Fruit fly (Drosophila melanogaster) whole organism, embryonic: Measurements from ENCODE around the gene CG43094.
A peak's percentile ranks its signal among the peaks of the same experiment; 100 is the strongest.

ENCODE experiments used
- Adf1 ChIP-seq: fragments of 200-800 bp; sonication (Bioruptor generic); IDR thresholded peaks from 2 replicates; pipeline ENCODE4 v1.3.6; 2022; ENCODE audit warnings: missing biosample characterization, missing genetic modification characterization
- BEAF-32 ChIP-seq: fragments of 200-800 bp; sonication (Bioruptor generic); optimal IDR thresholded peaks from 3 replicates; lab custom pipeline; 2017; ENCODE audit warnings: missing biosample characterization, missing genetic modification characterization, mild to moderate bottlenecking, moderate library complexity, missing genetic modification reagents
- Bgb ChIP-seq: fragments of 200-800 bp; sonication (Bioruptor generic); IDR thresholded peaks from 2 replicates; pipeline ENCODE4 v1.3.6; 2022; ENCODE audit warnings: missing biosample characterization, missing genetic modification characterization; ENCODE audit not compliant: partially characterized antibody
- CG11093 ChIP-seq: fragments of 200-800 bp; sonication (Bioruptor generic); IDR thresholded peaks from 3 replicates; pipeline ENCODE4 v1.3.6; 2022; ENCODE audit warnings: missing biosample characterization, missing genetic modification characterization
- CG11696 ChIP-seq: fragments of 200-800 bp; sonication (Bioruptor generic); IDR thresholded peaks from 2 replicates; pipeline ENCODE4 v1.3.6; 2022; ENCODE audit warnings: missing biosample characterization, missing genetic modification characterization
- CG13287 ChIP-seq: fragments of 200-800 bp; sonication (Bioruptor generic); IDR thresholded peaks from 2 replicates; pipeline ENCODE4 v1.3.6; 2022; ENCODE audit warnings: missing biosample characterization, missing genetic modification characterization; ENCODE audit not compliant: partially characterized antibody
- CG13894 ChIP-seq: fragments of 200-800 bp; sonication (Bioruptor generic); optimal IDR thresholded peaks from 3 replicates; lab custom pipeline; 2018; ENCODE audit warnings: missing biosample characterization, mild to moderate bottlenecking, missing genetic modification characterization, moderate library complexity
- CG14014 ChIP-seq: fragments of 200-800 bp; sonication (Bioruptor generic); IDR thresholded peaks from 2 replicates; pipeline ENCODE4 v1.3.6; 2022; ENCODE audit warnings: missing biosample characterization, missing genetic modification characterization
- CG14441 ChIP-seq: fragments of 200-800 bp; sonication (Bioruptor generic); IDR thresholded peaks from 2 replicates; pipeline ENCODE4 v1.3.6; 2022; ENCODE audit warnings: missing biosample characterization, missing genetic modification characterization
- CG15073 ChIP-seq: fragments of 200-800 bp; sonication (Bioruptor generic); optimal IDR thresholded peaks from 2 replicates; lab custom pipeline; 2016; ENCODE audit warnings: missing biosample characterization, missing genetic modification characterization
- CG15696 ChIP-seq: fragments of 200-800 bp; sonication (Bioruptor generic); optimal IDR thresholded peaks from 2 replicates; lab custom pipeline; 2019; ENCODE audit warnings: missing biosample characterization, mild to moderate bottlenecking, missing genetic modification characterization, moderate library complexity
- CG17328 ChIP-seq: fragments of 200-800 bp; sonication (Bioruptor generic); IDR thresholded peaks from 2 replicates; pipeline ENCODE4 v1.3.6; 2022; ENCODE audit warnings: missing biosample characterization, missing genetic modification characterization
- CG18476 ChIP-seq: fragments of 200-800 bp; sonication (Bioruptor generic); optimal IDR thresholded peaks from 2 replicates; lab custom pipeline; 2016; ENCODE audit warnings: missing biosample characterization, mild to moderate bottlenecking, missing genetic modification characterization
- CG18764 ChIP-seq: fragments of 200-800 bp; sonication (Bioruptor generic); optimal IDR thresholded peaks from 3 replicates; lab custom pipeline; 2016; ENCODE audit warnings: missing biosample characterization, missing genetic modification characterization
- CG2199 ChIP-seq: fragments of 200-800 bp; sonication (Bioruptor generic); IDR thresholded peaks from 3 replicates; pipeline ENCODE4 v1.3.6; 2022; ENCODE audit warnings: missing biosample characterization, missing genetic modification characterization
- CG2889 ChIP-seq: fragments of 200-800 bp; sonication (Bioruptor generic); IDR thresholded peaks from 3 replicates; pipeline ENCODE4 v1.3.6; 2022; ENCODE audit warnings: missing biosample characterization, missing genetic modification characterization
- CG31224 ChIP-seq: fragments of 200-800 bp; sonication (Bioruptor generic); IDR thresholded peaks from 2 replicates; pipeline ENCODE4 v1.3.6; 2022; ENCODE audit warnings: missing biosample characterization, missing genetic modification characterization
- CG33557 ChIP-seq: fragments of 200-800 bp; sonication (Bioruptor generic); optimal IDR thresholded peaks from 2 replicates; lab custom pipeline; 2019; ENCODE audit warnings: missing biosample characterization, mild to moderate bottlenecking, missing genetic modification characterization, moderate library complexity
- CG34224 ChIP-seq: fragments of 200-800 bp; sonication (Bioruptor generic); IDR thresholded peaks from 3 replicates; pipeline ENCODE4 v1.3.6; 2022; ENCODE audit warnings: missing biosample characterization, missing genetic modification characterization; ENCODE audit not compliant: partially characterized antibody
- CG4282 ChIP-seq: fragments of 200-800 bp; sonication (Bioruptor generic); optimal IDR thresholded peaks from 2 replicates; lab custom pipeline; 2016; ENCODE audit warnings: missing biosample characterization, missing genetic modification characterization
- CG6654 ChIP-seq: fragments of 200-800 bp; sonication (Bioruptor generic); optimal IDR thresholded peaks from 2 replicates; lab custom pipeline; 2017; ENCODE audit warnings: missing biosample characterization, mild to moderate bottlenecking, missing genetic modification characterization
- CG7963 ChIP-seq: fragments of 200-800 bp; sonication (Bioruptor generic); IDR thresholded peaks from 3 replicates; pipeline ENCODE4 v1.3.6; 2022; ENCODE audit warnings: missing biosample characterization, missing genetic modification characterization; ENCODE audit not compliant: partially characterized antibody
- CG8281 ChIP-seq: fragments of 200-800 bp; sonication (Bioruptor generic); optimal IDR thresholded peaks from 2 replicates; lab custom pipeline; 2018; ENCODE audit warnings: missing biosample characterization, mild to moderate bottlenecking, missing genetic modification characterization, moderate library complexity
- CTCF ChIP-seq: fragments of 200-800 bp; sonication (Bioruptor generic); optimal IDR thresholded peaks from 2 replicates; lab custom pipeline; 2017; ENCODE audit warnings: missing biosample characterization, mild to moderate bottlenecking, missing genetic modification characterization, moderate library complexity
- CkIIα-i1 ChIP-seq: fragments of 200-800 bp; sonication (Bioruptor generic); IDR thresholded peaks from 2 replicates; pipeline ENCODE4 v1.3.6; 2022; ENCODE audit warnings: missing biosample characterization, missing genetic modification characterization
- Ets65A ChIP-seq: fragments of 200-800 bp; sonication (Bioruptor generic); peaks from one replicate; lab custom pipeline; 2016; ENCODE audit warnings: missing biosample characterization, missing genetic modification characterization
- HLH3B ChIP-seq: fragments of 200-800 bp; sonication (Bioruptor generic); IDR thresholded peaks from 2 replicates; pipeline ENCODE4 v1.3.6; 2022; ENCODE audit warnings: missing biosample characterization, missing genetic modification characterization
- Kr ChIP-seq: fragments of 200-800 bp; sonication (Bioruptor generic); optimal IDR thresholded peaks from 2 replicates; lab custom pipeline; 2017; ENCODE audit warnings: missing biosample characterization, mild to moderate bottlenecking, missing genetic modification characterization
- MBD-R2 ChIP-seq: fragments of 200-800 bp; sonication (Bioruptor generic); IDR thresholded peaks from 2 replicates; pipeline ENCODE4 v1.3.6; 2022; ENCODE audit warnings: missing biosample characterization, missing genetic modification characterization
- Max ChIP-seq: fragments of 200-800 bp; sonication (Bioruptor generic); optimal IDR thresholded peaks from 2 replicates; lab custom pipeline; 2016; ENCODE audit warnings: missing biosample characterization, mild to moderate bottlenecking, missing genetic modification characterization
- Med ChIP-seq: fragments of 200-800 bp; sonication (Bioruptor generic); peaks from one replicate; lab custom pipeline; 2016; ENCODE audit warnings: missing biosample characterization, missing genetic modification characterization, mild to moderate bottlenecking, inconsistent platforms, moderate library complexity
- Sox100B ChIP-seq: fragments of 200-800 bp; sonication (Bioruptor generic); optimal IDR thresholded peaks from 3 replicates; lab custom pipeline; 2018; ENCODE audit warnings: missing biosample characterization, mild to moderate bottlenecking, missing genetic modification characterization
- Taf1 ChIP-seq: fragments of 200-800 bp; sonication (Bioruptor generic); IDR thresholded peaks from 2 replicates; pipeline ENCODE4 v1.3.6; 2022; ENCODE audit warnings: missing biosample characterization, missing genetic modification characterization
- Trl ChIP-seq, 3 experiments: fragments of >200 bp in 2 of 3; fragments of 200-800 bp in 1 of 3; sonication (Bioruptor generic) in 1 of 3; optimal IDR thresholded peaks; 2 replicates in 1 of 3; 3 replicates in 2 of 3; lab custom pipeline; 2016 to 2017; ENCODE audit warnings: missing biosample characterization in 1 of 3, missing genetic modification characterization in 1 of 3
- az2 ChIP-seq: fragments of 200-800 bp; sonication (Bioruptor generic); optimal IDR thresholded peaks from 3 replicates; lab custom pipeline; 2016; ENCODE audit warnings: missing biosample characterization, missing genetic modification characterization
- br ChIP-seq: fragments of >200 bp; optimal IDR thresholded peaks from 2 replicates; lab custom pipeline; 2017
- cato ChIP-seq: fragments of 200-800 bp; sonication (Bioruptor generic); optimal IDR thresholded peaks from 2 replicates; lab custom pipeline; 2016; ENCODE audit warnings: missing biosample characterization, missing genetic modification characterization, borderline replicate concordance
- chn ChIP-seq: fragments of 200-800 bp; sonication (Bioruptor generic); optimal IDR thresholded peaks from 2 replicates; lab custom pipeline; 2016; ENCODE audit warnings: missing biosample characterization, missing genetic modification characterization
- eve ChIP-seq, 2 experiments: fragments of >200 bp; optimal IDR thresholded peaks; 2 replicates each; lab custom pipeline; 2017; ENCODE audit warnings: missing biosample characterization in 2 of 2, missing genetic modification characterization in 2 of 2
- fd3F ChIP-seq: fragments of 200-800 bp; sonication (Bioruptor generic); optimal IDR thresholded peaks from 2 replicates; lab custom pipeline; 2018; ENCODE audit warnings: missing biosample characterization, mild to moderate bottlenecking, missing genetic modification characterization, moderate library complexity
- gsb-n ChIP-seq: fragments of 200-800 bp; sonication (Bioruptor generic); optimal IDR thresholded peaks from 3 replicates; lab custom pipeline; 2018; ENCODE audit warnings: missing biosample characterization, mild to moderate bottlenecking, missing genetic modification characterization
- jigr1 ChIP-seq: fragments of 200-800 bp; sonication (Bioruptor generic); IDR thresholded peaks from 3 replicates; pipeline ENCODE4 v1.3.6; 2022; ENCODE audit warnings: missing biosample characterization, missing genetic modification characterization
- lbe ChIP-seq: fragments of 200-800 bp; sonication (Bioruptor generic); optimal IDR thresholded peaks from 2 replicates; lab custom pipeline; 2016; ENCODE audit warnings: missing biosample characterization, mild to moderate bottlenecking, missing genetic modification characterization
- sc ChIP-seq, 3 experiments: fragments of >200 bp in 2 of 3; fragments of 200-800 bp in 1 of 3; sonication (Bioruptor generic) in 1 of 3; optimal IDR thresholded peaks; 2 replicates in 2 of 3; 3 replicates in 1 of 3; lab custom pipeline; 2017; ENCODE audit warnings: mild to moderate bottlenecking in 1 of 3, missing biosample characterization in 1 of 3, missing genetic modification characterization in 1 of 3, missing genetic modification reagents in 1 of 3
- seq ChIP-seq: fragments of 200-800 bp; sonication (Bioruptor generic); IDR thresholded peaks from 2 replicates; pipeline ENCODE4 v1.3.6; 2022; ENCODE audit warnings: missing biosample characterization, missing genetic modification characterization
- sug ChIP-seq: fragments of 200-800 bp; optimal IDR thresholded peaks from 2 replicates; lab custom pipeline; 2019; ENCODE audit warnings: missing biosample characterization, mild to moderate bottlenecking, missing genetic modification characterization, moderate library complexity
- unpg ChIP-seq: fragments of 200-800 bp; sonication (Bioruptor generic); optimal IDR thresholded peaks from 3 replicates; lab custom pipeline; 2018; ENCODE audit warnings: missing biosample characterization, mild to moderate bottlenecking, missing genetic modification characterization, moderate library complexity

CG43094 gene

dm6 chr3R:22724149-22724973, 46.4 kb downstream of the CG43094 start, which contains the start of gene Irp-1A (continued):
- peak; percentile 72; the same call in 1 of the 2 replicates for TF ChIP-seq CG17328 (GFP tag; lab: Robert Waterston, UW)
- TF ChIP-seq seq (GFP tag; lab: Robert Waterston, UW), result no peak
- peak; percentile 64 for TF ChIP-seq CG18764 (GFP tag; lab: Kevin White, UChicago)
- TF ChIP-seq Ets65A (GFP tag; lab: Kevin White, UChicago), result no peak
- TF ChIP-seq lbe (GFP tag; lab: Kevin White, UChicago), result peak; percentile 56
- peak; percentile 79 for TF ChIP-seq gsb-n (tag; lab: Kevin White, UChicago)
- TF ChIP-seq sug (tag; lab: Kevin White, UChicago), result peak; percentile 100
- TF ChIP-seq CG11696 (GFP tag; lab: Robert Waterston, UW), result peak; percentile 43; the same call in 1 of the 2 replicates
- no peak for TF ChIP-seq CG2199
- no peak for TF ChIP-seq Trl (optimal IDR thresholded peaks at IDR 0.05; lab: Kevin White, UChicago)
- TF ChIP-seq Trl (GFP tag; optimal IDR thresholded peaks at IDR 0.05; lab: Kevin White, UChicago), result no peak
- TF ChIP-seq cato (GFP tag; lab: Kevin White, UChicago), result no peak
- peak; percentile 81 for TF ChIP-seq CG14014 (GFP tag; lab: Robert Waterston, UW)
- TF ChIP-seq Adf1 (GFP tag; lab: Robert Waterston, UW), result peak; percentile 45; the same call in 1 of the 2 replicates
- no peak for TF ChIP-seq eve (GFP tag; optimal IDR thresholded peaks at IDR 0.05; lab: Kevin White, UChicago)
- TF ChIP-seq CG4282 (GFP tag; lab: Kevin White, UChicago), result no peak
- TF ChIP-seq fd3F (GFP tag; lab: Kevin White, UChicago), result peak; percentile 53

- TF ChIP-seq CG14441 (GFP tag; lab: Robert Waterston, UW), result no peak
- no peak for TF ChIP-seq unpg (GFP tag; lab: Kevin White, UChicago)
- peak; percentile 55 for TF ChIP-seq CTCF (GFP tag; lab: Kevin White, UChicago)
- TF ChIP-seq CG2889 (GFP tag; lab: Robert Waterston, UW), result no peak
- no peak for TF ChIP-seq CG8281
- no peak for TF ChIP-seq CkIIα-i1 (GFP tag; lab: Robert Waterston, UW)
- no peak for TF ChIP-seq CG15073
- TF ChIP-seq Sox100B (GFP tag; lab: Kevin White, UChicago), result no peak
- no peak for TF ChIP-seq az2 (GFP tag; lab: Kevin White, UChicago)
- TF ChIP-seq CG18476, result no peak
- peak; percentile 79 for TF ChIP-seq CG13287 (GFP tag; lab: Robert Waterston, UW)
- TF ChIP-seq CG33557, result no peak
- no peak for TF ChIP-seq jigr1 (GFP tag; lab: Robert Waterston, UW)
- TF ChIP-seq BEAF-32 (GFP tag; lab: Kevin White, UChicago), result peak; percentile 68
- no peak for TF ChIP-seq chn
- 0 out of 2 replicates have a peak, but pooled peaks have one; percentile 5 for TF ChIP-seq MBD-R2 (GFP tag; lab: Robert Waterston, UW)
- no peak for TF ChIP-seq CG6654 (GFP tag; lab: Kevin White, UChicago)
- TF ChIP-seq CG13894 (tag; lab: Kevin White, UChicago), result no peak
- no peak for TF ChIP-seq CG31224 (GFP tag; lab: Robert Waterston, UW)
- TF ChIP-seq Bgb, result peak; percentile 76
- TF ChIP-seq Med (GFP tag; lab: Kevin White, UChicago), result peak; percentile 29
- no peak for TF ChIP-seq Kr
- TF ChIP-seq Ets65A (GFP tag; lab: Kevin White, UChicago), result no peak
- no peak for TF ChIP-seq CG15696 (tag; lab: Kevin White, UChicago)
- no peak for TF ChIP-seq br (lab: Kevin White, UChicago)
- TF ChIP-seq CG34224, result peak; percentile 71
- TF ChIP-seq sc (optimal IDR thresholded peaks at IDR 0.05; lab: Kevin White, UChicago), result no peak
- no peak for TF ChIP-seq sc (GFP tag; optimal IDR thresholded peaks at IDR 0.05; lab: Kevin White, UChicago)
- no peak for TF ChIP-seq Taf1 (GFP tag; lab: Robert Waterston, UW)
- no peak for TF ChIP-seq Max (GFP tag; lab: Kevin White, UChicago)
- TF ChIP-seq CG11093, result no peak
- TF ChIP-seq CG7963 (GFP tag; lab: Robert Waterston, UW), result peak; percentile 55; the same call in 1 of the 3 replicates
- no peak for TF ChIP-seq HLH3B (GFP tag; lab: Robert Waterston, UW)
- no peak for TF ChIP-seq CG18764 (GFP tag; lab: Kevin White, UChicago)
These were observed 49.9 kb downstream of the CG43094 start, which contains the start of gene wge for dm6 chr3R:22720808-22721306. Gene wge, minus strand, starts transcription at chr3R:22721150.
